Fruit fly (Drosophila melanogaster) whole organism, embryonic: ENCODE measurements around the gene CheB38b.

Source experiments
- Asciz ChIP-seq: fragments of 200-800 bp; sonication (Bioruptor generic); optimal IDR thresholded peaks from 2 replicates; lab custom pipeline; 2017; ENCODE audit warnings: missing biosample characterization, mild to moderate bottlenecking, missing genetic modification characterization, missing genetic modification reagents
- Atf6 ChIP-seq: fragments of 200-800 bp; sonication (Bioruptor generic); IDR thresholded peaks from 2 replicates; pipeline ENCODE4 v1.3.6; 2022; ENCODE audit warnings: missing biosample characterization, missing genetic modification characterization
- Blimp-1 ChIP-seq: fragments of 200-800 bp; sonication (Bioruptor generic); optimal IDR thresholded peaks from 3 replicates; lab custom pipeline; 2018; ENCODE audit warnings: missing biosample characterization, missing genetic modification characterization, mild to moderate bottlenecking, moderate library complexity, missing genetic modification reagents
- C15 ChIP-seq: fragments of 200-800 bp; sonication (Bioruptor generic); IDR thresholded peaks from 3 replicates; pipeline ENCODE4 v1.3.6; 2022; ENCODE audit warnings: missing biosample characterization, missing genetic modification characterization
- CG10366 ChIP-seq: fragments of 200-800 bp; sonication (Bioruptor generic); IDR thresholded peaks from 2 replicates; pipeline ENCODE4 v1.3.6; 2022; ENCODE audit warnings: missing biosample characterization, missing genetic modification characterization
- CG10543 ChIP-seq: fragments of 200-800 bp; sonication (Bioruptor generic); optimal IDR thresholded peaks from 3 replicates; lab custom pipeline; 2017; ENCODE audit warnings: missing biosample characterization, mild to moderate bottlenecking, missing genetic modification characterization, moderate library complexity
- CG10565 ChIP-seq: fragments of 200-800 bp; sonication (Bioruptor generic); optimal IDR thresholded peaks from 3 replicates; lab custom pipeline; 2016; ENCODE audit warnings: missing biosample characterization, mild to moderate bottlenecking, missing genetic modification characterization
- CG11696 ChIP-seq: fragments of 200-800 bp; sonication (Bioruptor generic); IDR thresholded peaks from 2 replicates; pipeline ENCODE4 v1.3.6; 2022; ENCODE audit warnings: missing biosample characterization, missing genetic modification characterization
- CG11723 ChIP-seq: fragments of 200-800 bp; sonication (Bioruptor generic); optimal IDR thresholded peaks from 2 replicates; lab custom pipeline; 2017; ENCODE audit warnings: missing biosample characterization, mild to moderate bottlenecking, missing genetic modification characterization
- CG13624 ChIP-seq: fragments of 200-800 bp; sonication (Bioruptor generic); optimal IDR thresholded peaks from 2 replicates; lab custom pipeline; 2016; ENCODE audit warnings: missing biosample characterization, missing genetic modification characterization
- CG14441 ChIP-seq: fragments of 200-800 bp; sonication (Bioruptor generic); IDR thresholded peaks from 2 replicates; pipeline ENCODE4 v1.3.6; 2022; ENCODE audit warnings: missing biosample characterization, missing genetic modification characterization
- CG15514 ChIP-seq: fragments of 200-800 bp; sonication (Bioruptor generic); optimal IDR thresholded peaks from 3 replicates; lab custom pipeline; 2017; ENCODE audit warnings: missing biosample characterization, missing genetic modification characterization, mild to moderate bottlenecking, moderate library complexity, missing genetic modification reagents
- CG17612 ChIP-seq: fragments of 200-800 bp; sonication (Bioruptor generic); IDR thresholded peaks from 2 replicates; pipeline ENCODE4 v1.3.6; 2022; ENCODE audit warnings: missing biosample characterization, missing genetic modification characterization
- CG1792 ChIP-seq: fragments of 200-800 bp; sonication (Bioruptor generic); optimal IDR thresholded peaks from 2 replicates; lab custom pipeline; 2016; ENCODE audit warnings: missing biosample characterization, missing genetic modification characterization
- CG2129 ChIP-seq: fragments of 200-800 bp; sonication (Bioruptor generic); IDR thresholded peaks from 2 replicates; pipeline ENCODE4 v1.3.6; 2022; ENCODE audit warnings: missing biosample characterization, missing genetic modification characterization; ENCODE audit not compliant: partially characterized antibody
- CG2712 ChIP-seq: fragments of 200-800 bp; optimal IDR thresholded peaks from 3 replicates; lab custom pipeline; 2019; ENCODE audit warnings: missing biosample characterization, mild to moderate bottlenecking, missing genetic modification characterization, moderate library complexity
- CG32772 ChIP-seq: fragments of 200-800 bp; sonication (Bioruptor generic); IDR thresholded peaks from 2 replicates; pipeline ENCODE4 v1.3.6; 2022; ENCODE audit warnings: missing biosample characterization, missing genetic modification characterization
- CG6854 ChIP-seq: fragments of 200-800 bp; sonication (Bioruptor generic); optimal IDR thresholded peaks from 3 replicates; lab custom pipeline; 2017; ENCODE audit warnings: missing biosample characterization, mild to moderate bottlenecking, missing genetic modification characterization
- CG7357 ChIP-seq: fragments of 200-800 bp; sonication (Bioruptor generic); IDR thresholded peaks from 3 replicates; pipeline ENCODE4 v1.3.6; 2022; ENCODE audit warnings: missing biosample characterization, missing genetic modification characterization
- CoRest ChIP-seq: fragments of 200-800 bp; sonication (Bioruptor generic); optimal IDR thresholded peaks from 3 replicates; lab custom pipeline; 2018; ENCODE audit warnings: missing biosample characterization, mild to moderate bottlenecking, missing genetic modification characterization, moderate library complexity
- D ChIP-seq, 2 experiments: fragments of 200-800 bp in 1 of 2; fragments of >200 bp in 1 of 2; sonication (Bioruptor generic) in 1 of 2; optimal IDR thresholded peaks; 2 replicates in 1 of 2; 3 replicates in 1 of 2; lab custom pipeline; 2017; ENCODE audit warnings: mild to moderate bottlenecking in 1 of 2, missing biosample characterization in 1 of 2, missing genetic modification characterization in 1 of 2, missing genetic modification reagents in 1 of 2
- Fer3 ChIP-seq: fragments of 200-800 bp; sonication (Bioruptor generic); optimal IDR thresholded peaks from 2 replicates; lab custom pipeline; 2018; ENCODE audit warnings: missing biosample characterization, mild to moderate bottlenecking, missing genetic modification characterization, moderate library complexity
- Gsc ChIP-seq: fragments of 200-800 bp; sonication (Bioruptor generic); IDR thresholded peaks from 2 replicates; pipeline ENCODE4 v1.3.6; 2022; ENCODE audit warnings: missing biosample characterization, missing genetic modification characterization
- HLH3B ChIP-seq: fragments of 200-800 bp; sonication (Bioruptor generic); IDR thresholded peaks from 2 replicates; pipeline ENCODE4 v1.3.6; 2022; ENCODE audit warnings: missing biosample characterization, missing genetic modification characterization
- Hey ChIP-seq: fragments of 200-800 bp; sonication (Bioruptor generic); optimal IDR thresholded peaks from 3 replicates; lab custom pipeline; 2018; ENCODE audit warnings: missing biosample characterization, mild to moderate bottlenecking, missing genetic modification characterization
- Hmx ChIP-seq: fragments of 200-800 bp; sonication (Bioruptor generic); optimal IDR thresholded peaks from 2 replicates; lab custom pipeline; 2016; ENCODE audit warnings: missing biosample characterization, missing genetic modification characterization
- Hr3 ChIP-seq: fragments of 200-800 bp; sonication (Bioruptor generic); optimal IDR thresholded peaks from 3 replicates; lab custom pipeline; 2016; ENCODE audit warnings: missing biosample characterization, missing genetic modification characterization
- Hr51 ChIP-seq, 2 experiments: fragments of 200-800 bp; sonication (Bioruptor generic); optimal IDR thresholded peaks; 2 replicates in 1 of 2; 3 replicates in 1 of 2; lab custom pipeline; 2016 to 2018; ENCODE audit warnings: missing biosample characterization in 2 of 2, missing genetic modification characterization in 2 of 2, mild to moderate bottlenecking in 1 of 2, moderate library complexity in 1 of 2
- NfI ChIP-seq: fragments of 200-800 bp; sonication (Bioruptor generic); optimal IDR thresholded peaks from 3 replicates; lab custom pipeline; 2018; ENCODE audit warnings: missing biosample characterization, mild to moderate bottlenecking, missing genetic modification characterization, moderate library complexity
- Oli ChIP-seq: fragments of 200-800 bp; sonication (Bioruptor generic); optimal IDR thresholded peaks from 2 replicates; lab custom pipeline; 2018; ENCODE audit warnings: missing biosample characterization, mild to moderate bottlenecking, missing genetic modification characterization, moderate library complexity
- Sry-δ ChIP-seq: fragments of 200-800 bp; sonication (Bioruptor generic); optimal IDR thresholded peaks from 2 replicates; lab custom pipeline; 2016; ENCODE audit warnings: missing biosample characterization, missing genetic modification characterization
- Ssrp ChIP-seq: fragments of 200-800 bp; sonication (Bioruptor generic); optimal IDR thresholded peaks from 2 replicates; lab custom pipeline; 2018; ENCODE audit warnings: missing biosample characterization, mild to moderate bottlenecking, missing genetic modification characterization, moderate library complexity
- Stat92E ChIP-seq, 3 experiments: fragments of >200 bp in 2 of 3; fragments of 200-800 bp in 1 of 3; sonication (Bioruptor generic) in 1 of 3; optimal IDR thresholded peaks; 2 replicates each; lab custom pipeline; 2017 to 2019; ENCODE audit warnings: missing biosample characterization in 3 of 3, missing genetic modification characterization in 3 of 3, mild to moderate bottlenecking in 1 of 3, moderate library complexity in 1 of 3
- ap ChIP-seq: fragments of 200-800 bp; sonication (Bioruptor generic); IDR thresholded peaks from 2 replicates; pipeline ENCODE4 v1.3.6; 2022; ENCODE audit warnings: missing biosample characterization, missing genetic modification characterization
- chn ChIP-seq: fragments of 200-800 bp; sonication (Bioruptor generic); optimal IDR thresholded peaks from 2 replicates; lab custom pipeline; 2016; ENCODE audit warnings: missing biosample characterization, missing genetic modification characterization
- ci ChIP-seq: fragments of 200-800 bp; sonication (Bioruptor generic); IDR thresholded peaks from 3 replicates; pipeline ENCODE4 v1.3.6; 2022; ENCODE audit warnings: missing biosample characterization, missing genetic modification characterization
- corto ChIP-seq: fragments of 200-800 bp; sonication (Bioruptor generic); optimal IDR thresholded peaks from 2 replicates; lab custom pipeline; 2016; ENCODE audit warnings: missing biosample characterization, mild to moderate bottlenecking, missing genetic modification characterization, moderate library complexity
- cwo ChIP-seq: fragments of 200-800 bp; sonication (Bioruptor generic); optimal IDR thresholded peaks from 3 replicates; lab custom pipeline; 2017; ENCODE audit warnings: missing biosample characterization, missing genetic modification characterization, mild to moderate bottlenecking, moderate library complexity, missing genetic modification reagents
- dan ChIP-seq: fragments of 200-800 bp; sonication (Bioruptor generic); IDR thresholded peaks from 2 replicates; pipeline ENCODE4 v1.3.6; 2022; ENCODE audit warnings: missing biosample characterization, missing genetic modification characterization
- gem ChIP-seq: fragments of 200-800 bp; sonication (Bioruptor generic); optimal IDR thresholded peaks from 2 replicates; lab custom pipeline; 2019; ENCODE audit warnings: missing biosample characterization, mild to moderate bottlenecking, missing genetic modification characterization, moderate library complexity
- gsb-n ChIP-seq: fragments of 200-800 bp; sonication (Bioruptor generic); optimal IDR thresholded peaks from 3 replicates; lab custom pipeline; 2018; ENCODE audit warnings: missing biosample characterization, mild to moderate bottlenecking, missing genetic modification characterization
- h ChIP-seq: fragments of >200 bp; optimal IDR thresholded peaks from 2 replicates; lab custom pipeline; 2017
- insv ChIP-seq, 2 experiments: fragments of 200-800 bp; sonication (Bioruptor generic); optimal IDR thresholded peaks; 3 replicates each; lab custom pipeline; 2016 to 2018; ENCODE audit warnings: missing biosample characterization in 2 of 2, missing genetic modification characterization in 2 of 2
- lmd ChIP-seq: fragments of 200-800 bp; sonication (Bioruptor generic); IDR thresholded peaks from 2 replicates; pipeline ENCODE4 v1.3.6; 2022; ENCODE audit warnings: missing biosample characterization, missing genetic modification characterization
- phol ChIP-seq: fragments of 200-800 bp; sonication (Bioruptor generic); optimal IDR thresholded peaks from 3 replicates; lab custom pipeline; 2018; ENCODE audit warnings: missing biosample characterization, mild to moderate bottlenecking, missing genetic modification characterization, moderate library complexity
- tgo ChIP-seq: fragments of 200-800 bp; sonication (Bioruptor generic); IDR thresholded peaks from 3 replicates; pipeline ENCODE4 v1.3.6; 2022; ENCODE audit warnings: missing biosample characterization, missing genetic modification characterization
- tup ChIP-seq: fragments of 200-800 bp; sonication (Bioruptor generic); optimal IDR thresholded peaks from 2 replicates; lab custom pipeline; 2016; ENCODE audit warnings: missing biosample characterization, mild to moderate bottlenecking, missing genetic modification characterization, moderate library complexity
- wor ChIP-seq: fragments of 200-800 bp; sonication (Bioruptor generic); IDR thresholded peaks from 2 replicates; pipeline ENCODE4 v1.3.6; 2022; ENCODE audit warnings: missing biosample characterization, missing genetic modification characterization

The CheB38b gene

DNA sequence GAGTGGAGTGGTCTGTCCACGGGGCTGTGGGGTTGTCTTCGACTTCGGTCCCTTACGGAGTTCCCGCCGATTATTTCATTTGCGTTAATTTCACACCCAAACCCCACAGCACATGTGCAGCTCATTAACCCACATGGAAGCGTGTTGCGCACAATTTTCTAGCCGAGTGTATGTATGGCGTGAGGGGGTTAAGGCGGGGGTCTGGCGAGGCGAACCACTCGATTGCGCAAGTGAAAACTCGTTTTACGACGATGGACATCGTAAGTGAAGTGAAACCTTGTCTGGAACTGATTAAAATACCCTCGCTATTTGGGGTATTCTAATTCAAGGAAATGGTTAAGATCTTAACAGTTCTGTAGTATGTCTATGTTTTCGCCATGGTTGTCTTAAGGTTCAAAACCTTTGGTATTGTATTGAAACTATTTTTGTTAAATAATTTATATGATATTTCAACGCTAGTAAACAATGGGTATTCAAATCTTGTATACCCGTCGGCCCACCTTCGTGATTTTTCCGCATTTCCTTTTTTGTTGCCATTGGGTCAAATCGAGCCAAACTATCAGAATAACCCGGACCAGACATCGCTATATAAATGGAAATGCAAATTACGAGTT, 5.9 kb downstream of the CheB38b start (continued):
- TF ChIP-seq h (lab: Kevin White, UChicago) = no peak
- TF ChIP-seq insv (GFP tag; optimal IDR thresholded peaks at IDR 0.05; lab: Kevin White, UChicago) = no peak
- TF ChIP-seq C15 = no peak
- TF ChIP-seq CG10543 (GFP tag; lab: Kevin White, UChicago) = peak; percentile 31
- peak; percentile 62 for TF ChIP-seq CG14441 (GFP tag; lab: Robert Waterston, UW)
- TF ChIP-seq gem (tag; lab: Kevin White, UChicago) = peak; percentile 77
- no peak for TF ChIP-seq Hey (tag; lab: Kevin White, UChicago)
- TF ChIP-seq CG2129 = no peak
- TF ChIP-seq wor = 0 out of 2 replicates have a peak, but pooled peaks have one; percentile 16
- no peak for TF ChIP-seq chn
- TF ChIP-seq lmd (GFP tag; lab: Robert Waterston, UW) = peak; percentile 53; the same call in 1 of the 2 replicates
- peak; percentile 46 for TF ChIP-seq Ssrp
- peak; percentile 75 for TF ChIP-seq ci (GFP tag; lab: Robert Waterston, UW)
- no peak for TF ChIP-seq corto
- peak; percentile 60; the same call in 1 of the 2 replicates for TF ChIP-seq CG11696 (GFP tag; lab: Robert Waterston, UW)
- no peak for TF ChIP-seq CG6854
- TF ChIP-seq CG1792 = no peak
- peak; percentile 11 for TF ChIP-seq tup (GFP tag; lab: Kevin White, UChicago)
- peak; percentile 66 for TF ChIP-seq Asciz (GFP tag; lab: Kevin White, UChicago)
- no peak; the same call in none of the 2 replicates for TF ChIP-seq CG32772
- peak; percentile 45 for TF ChIP-seq phol (tag; lab: Kevin White, UChicago)
- peak; percentile 17; the same call in 1 of the 3 replicates for TF ChIP-seq tgo (GFP tag; lab: Robert Waterston, UW)
- TF ChIP-seq Oli = peak; percentile 43
- TF ChIP-seq CG2712 (tag; lab: Kevin White, UChicago) = peak; percentile 57
- TF ChIP-seq Stat92E (GFP tag; optimal IDR thresholded peaks at IDR 0.05; lab: Kevin White, UChicago) = no peak
- TF ChIP-seq Hr3 = peak; percentile 21
- peak; percentile 39; the same call in 1 of the 3 replicates for TF ChIP-seq CG7357
- TF ChIP-seq D (optimal IDR thresholded peaks at IDR 0.05; lab: Kevin White, UChicago) = no peak
- TF ChIP-seq D (GFP tag; optimal IDR thresholded peaks at IDR 0.05; lab: Kevin White, UChicago) = peak; percentile 17
- peak in 1 of 2 experiments; percentile 80 for TF ChIP-seq Hr51 (GFP tag; optimal IDR thresholded peaks at IDR 0.05; lab: Kevin White, UChicago)
- peak; percentile 54; the same call in 1 of the 2 replicates for TF ChIP-seq ap (GFP tag; lab: Robert Waterston, UW)
- no peak for TF ChIP-seq CG17612 (GFP tag; lab: Robert Waterston, UW)
- peak; percentile 38 for TF ChIP-seq CoRest
- peak; percentile 39; the same call in 1 of the 2 replicates for TF ChIP-seq Atf6 (GFP tag; lab: Robert Waterston, UW)
- TF ChIP-seq Blimp-1 (GFP tag; lab: Kevin White, UChicago) = peak; percentile 68
- TF ChIP-seq gsb-n (tag; lab: Kevin White, UChicago) = peak; percentile 34
- no peak for TF ChIP-seq dan (GFP tag; lab: Robert Waterston, UW)
- TF ChIP-seq CG13624 (GFP tag; lab: Kevin White, UChicago) = peak; percentile 2
- TF ChIP-seq cwo (GFP tag; lab: Kevin White, UChicago) = peak; percentile 38
- peak; percentile 13 for TF ChIP-seq CG15514 (GFP tag; lab: Kevin White, UChicago)
- no peak for TF ChIP-seq Gsc (GFP tag; lab: Robert Waterston, UW)
- TF ChIP-seq CG11723 (GFP tag; lab: Kevin White, UChicago) = no peak
- no peak for TF ChIP-seq Hmx (GFP tag; lab: Kevin White, UChicago)
- peak; percentile 54; the same call in 1 of the 2 replicates for TF ChIP-seq CG10366 (GFP tag; lab: Robert Waterston, UW)
- TF ChIP-seq Sry-δ (GFP tag; lab: Kevin White, UChicago) = no peak
- peak; percentile 53 for TF ChIP-seq NfI (GFP tag; lab: Kevin White, UChicago)
- TF ChIP-seq CG10565 = no peak
- TF ChIP-seq HLH3B (GFP tag; lab: Robert Waterston, UW) = peak; percentile 39; the same call in 1 of the 2 replicates
- peak; percentile 41 for TF ChIP-seq Fer3 (tag; lab: Kevin White, UChicago)
